Fruit fly (Drosophila melanogaster): ENCODE results near the gene pelo.

Gene pelo

DNA sequence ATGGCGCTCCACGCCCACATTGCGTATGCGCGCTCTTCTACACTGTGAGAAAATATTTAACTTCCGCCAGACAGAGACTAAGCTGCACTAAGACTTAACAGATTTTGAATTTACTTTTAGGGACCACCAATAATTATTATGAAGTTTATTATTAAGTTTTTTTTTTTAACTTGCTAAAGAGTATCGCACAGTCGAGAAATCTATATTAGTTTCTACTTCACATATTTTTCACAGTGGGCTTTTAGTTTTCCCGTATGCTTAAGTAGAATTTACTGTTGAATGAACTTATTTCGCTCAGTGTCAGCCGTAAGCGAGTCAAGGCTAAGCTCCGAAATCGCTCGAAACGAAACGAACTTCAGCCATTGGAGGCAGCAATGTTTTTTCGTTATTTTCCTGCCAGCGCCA lies 40.1 kb upstream of the pelo start (continued):
- TF ChIP-seq Camta (GFP tag; optimal IDR thresholded peaks at IDR 0.05), result peak; percentile 6
- peak; percentile 70 for TF ChIP-seq Sox102F (GFP tag; optimal IDR thresholded peaks at IDR 0.05)
- peak; percentile 30 for TF ChIP-seq jumu (GFP tag; optimal IDR thresholded peaks at IDR 0.05)
- peak; percentile 71 for TF ChIP-seq CG12391 (tag; optimal IDR thresholded peaks at IDR 0.05)
- no peak for TF ChIP-seq CG7963 (GFP tag; IDR thresholded peaks at IDR 0.05; ENCODE audit: partially characterized antibody)
- TF ChIP-seq gem (tag; optimal IDR thresholded peaks at IDR 0.05), result peak; percentile 84
- TF ChIP-seq jigr1 (GFP tag; IDR thresholded peaks at IDR 0.05), result peak; percentile 62; the same call in 2 of the 3 replicates
- peak; percentile 17 for TF ChIP-seq CG4424 (GFP tag; optimal IDR thresholded peaks at IDR 0.05)
- TF ChIP-seq otp (GFP tag; IDR thresholded peaks at IDR 0.05), result no peak
- peak; percentile 90 for TF ChIP-seq lab (GFP tag; optimal IDR thresholded peaks at IDR 0.05)
- TF ChIP-seq CG17912 (GFP tag; optimal IDR thresholded peaks at IDR 0.05), result no peak
- peak; percentile 48 for TF ChIP-seq oc (tag; optimal IDR thresholded peaks at IDR 0.05)
- peak; percentile 78 for TF ChIP-seq Dek (tag; optimal IDR thresholded peaks at IDR 0.05)
- peak; percentile 66 for TF ChIP-seq HLH3B (GFP tag; IDR thresholded peaks at IDR 0.05)
- TF ChIP-seq CG3163 (GFP tag; optimal IDR thresholded peaks at IDR 0.05), result peak; percentile 9
- peak; percentile 23 for TF ChIP-seq Usf (GFP tag; optimal IDR thresholded peaks at IDR 0.05)
- TF ChIP-seq CG6854 (GFP tag; optimal IDR thresholded peaks at IDR 0.05), result peak; percentile 89
- TF ChIP-seq prd (optimal IDR thresholded peaks at IDR 0.05), result no peak
- peak; percentile 78 for TF ChIP-seq prd (GFP tag; IDR thresholded peaks at IDR 0.05)
- TF ChIP-seq Xbp1 (GFP tag; optimal IDR thresholded peaks at IDR 0.05), result peak; percentile 57
- peak; percentile 57 for TF ChIP-seq B-H1 (GFP tag; IDR thresholded peaks at IDR 0.05)
- TF ChIP-seq Meics (GFP tag; optimal IDR thresholded peaks at IDR 0.05), result peak; percentile 90
- TF ChIP-seq H15 (GFP tag; IDR thresholded peaks at IDR 0.05), result peak; percentile 53; the same call in 1 of the 3 replicates
- peak; percentile 91 for TF ChIP-seq CG34376 (GFP tag; optimal IDR thresholded peaks at IDR 0.05)
- peak; percentile 39 for TF ChIP-seq vfl (GFP tag; optimal IDR thresholded peaks at IDR 0.05)
- no peak for TF ChIP-seq h (optimal IDR thresholded peaks at IDR 0.05)
- no peak for TF ChIP-seq toy (GFP tag; IDR thresholded peaks at IDR 0.05)
- peak; percentile 41 for TF ChIP-seq ftz-f1 (GFP tag; optimal IDR thresholded peaks at IDR 0.05)
- peak; percentile 40 for TF ChIP-seq CG17829 (tag; optimal IDR thresholded peaks at IDR 0.05)
- no peak for TF ChIP-seq CG30020 (tag; optimal IDR thresholded peaks at IDR 0.05)
- TF ChIP-seq chif (GFP tag; optimal IDR thresholded peaks at IDR 0.05), result peak in 1 of 2 experiments; percentile 11
- peak; percentile 72 for TF ChIP-seq esg (GFP tag; conservative IDR thresholded peaks at IDR 0.05)
- peak; percentile 91 for TF ChIP-seq CG2120 (GFP tag; optimal IDR thresholded peaks at IDR 0.05)
- no peak for TF ChIP-seq CG14860 (GFP tag; IDR thresholded peaks at IDR 0.05; ENCODE audit: partially characterized antibody)
- TF ChIP-seq CG15514 (GFP tag; optimal IDR thresholded peaks at IDR 0.05), result peak; percentile 71
- TF ChIP-seq grn (GFP tag; optimal IDR thresholded peaks at IDR 0.05), result no peak
- no peak for TF ChIP-seq TFAM (GFP tag; optimal IDR thresholded peaks at IDR 0.05)
- TF ChIP-seq cato (GFP tag; optimal IDR thresholded peaks at IDR 0.05; ENCODE audit: borderline replicate concordance), result no peak
- peak; percentile 64; the same call in 2 of the 3 replicates for TF ChIP-seq CG11560 (tag; IDR thresholded peaks at IDR 0.05)
- TF ChIP-seq CG18619 (GFP tag; optimal IDR thresholded peaks at IDR 0.05), result peak; percentile 78
- peak; percentile 42 for TF ChIP-seq CG3838 (GFP tag; optimal IDR thresholded peaks at IDR 0.05)
- TF ChIP-seq CG17186 (GFP tag; optimal IDR thresholded peaks at IDR 0.05), result no peak
- peak; percentile 58 for TF ChIP-seq HmgZ (tag; optimal IDR thresholded peaks at IDR 0.05)
- TF ChIP-seq CoRest (tag; optimal IDR thresholded peaks at IDR 0.05), result peak; percentile 83
- peak; percentile 80 for TF ChIP-seq tgo (GFP tag; IDR thresholded peaks at IDR 0.05)
- TF ChIP-seq Antp (GFP tag; optimal IDR thresholded peaks at IDR 0.05), result peak; percentile 14
- peak; percentile 15 for TF ChIP-seq Mes4 (GFP tag; optimal IDR thresholded peaks at IDR 0.05)
- no peak for TF ChIP-seq zen (tag; optimal IDR thresholded peaks at IDR 0.05)
- TF ChIP-seq phol (tag; optimal IDR thresholded peaks at IDR 0.05), result peak; percentile 71
- peak; percentile 87 for TF ChIP-seq row (GFP tag; IDR thresholded peaks at IDR 0.05)
- TF ChIP-seq bigmax (GFP tag; optimal IDR thresholded peaks at IDR 0.05), result no peak
